Fruit fly (Drosophila melanogaster) whole organism, wandering third instar larva: ENCODE measurements around the gene CG14275.

ENCODE experiments used
- CG9705 ChIP-seq: fragments of 200-800 bp; sonication (Bioruptor generic); optimal IDR thresholded peaks from 2 replicates; lab custom pipeline; 2018; ENCODE audit warnings: missing biosample characterization, mild to moderate bottlenecking, missing genetic modification characterization
- Dfd ChIP-seq: fragments of >200 bp; optimal IDR thresholded peaks from 2 replicates; lab custom pipeline; 2017; ENCODE audit warnings: missing biosample characterization, missing genetic modification characterization
- Dif ChIP-seq: fragments of 200-275, 200-300 bp; sonication (Bioruptor generic); optimal IDR thresholded peaks from 2 replicates; lab custom pipeline; 2018; ENCODE audit warnings: missing biosample characterization, missing genetic modification characterization; ENCODE audit not compliant: partially characterized antibody
- HLH106 ChIP-seq: fragments of 200-800 bp; optimal IDR thresholded peaks from 3 replicates; lab custom pipeline; 2019; ENCODE audit warnings: missing biosample characterization, mild to moderate bottlenecking, missing genetic modification characterization, moderate library complexity
- Hnf4 ChIP-seq: fragments of 200-800 bp; sonication (Bioruptor generic); optimal IDR thresholded peaks from 2 replicates; lab custom pipeline; 2016; ENCODE audit warnings: missing biosample characterization, mild to moderate bottlenecking, missing genetic modification characterization
- Hr78 ChIP-seq: fragments of >200 bp; optimal IDR thresholded peaks from 2 replicates; lab custom pipeline; 2017; ENCODE audit warnings: missing biosample characterization, missing genetic modification characterization
- Hr83 ChIP-seq: fragments of 200-300 bp; sonication (Bioruptor generic); optimal IDR thresholded peaks from 2 replicates; lab custom pipeline; 2016; ENCODE audit warnings: missing biosample characterization, mild to moderate bottlenecking, missing genetic modification characterization, moderate library complexity; ENCODE audit not compliant: poor library complexity, severe bottlenecking
- Jra ChIP-seq: sonication (Bioruptor generic); optimal IDR thresholded peaks from 2 replicates; lab custom pipeline; 2016; ENCODE audit warnings: missing biosample characterization, missing genetic modification characterization
- Mio ChIP-seq: sonication (Bioruptor generic); optimal IDR thresholded peaks from 2 replicates; lab custom pipeline; 2016; ENCODE audit warnings: missing biosample characterization, missing genetic modification characterization
- Myc ChIP-seq: fragments of >200 bp; optimal IDR thresholded peaks from 2 replicates; lab custom pipeline; 2017
- Rel ChIP-seq, 2 experiments: fragments of 200-800 bp; sonication (Bioruptor generic) in 1 of 2; optimal IDR thresholded peaks; 2 replicates in 1 of 2; 3 replicates in 1 of 2; lab custom pipeline; 2016 to 2019; ENCODE audit warnings: mild to moderate bottlenecking in 2 of 2, missing biosample characterization in 2 of 2, missing genetic modification characterization in 2 of 2, moderate library complexity in 1 of 2
- Sp1 ChIP-seq: fragments of 200-800 bp; sonication (Bioruptor generic); optimal IDR thresholded peaks from 3 replicates; lab custom pipeline; 2019; ENCODE audit warnings: missing biosample characterization, mild to moderate bottlenecking, missing genetic modification characterization, moderate library complexity
- Vsx2 ChIP-seq: fragments of 200-300, 225-300 bp; sonication (Bioruptor generic); optimal IDR thresholded peaks from 2 replicates; lab custom pipeline; 2018; ENCODE audit warnings: missing biosample characterization, missing genetic modification characterization; ENCODE audit not compliant: partially characterized antibody
- dmrt93B ChIP-seq: fragments of 200-800 bp; sonication (Bioruptor generic); optimal IDR thresholded peaks from 2 replicates; lab custom pipeline; 2018; ENCODE audit warnings: missing biosample characterization, mild to moderate bottlenecking, missing genetic modification characterization
- ey ChIP-seq: fragments of 200-800 bp; sonication (Bioruptor generic); optimal IDR thresholded peaks from 2 replicates; lab custom pipeline; 2016; ENCODE audit warnings: missing biosample characterization, missing genetic modification characterization
- foxo ChIP-seq, 2 experiments: fragments of 200-800 bp; sonication (Bioruptor generic); optimal IDR thresholded peaks; 2 replicates in 1 of 2; 3 replicates in 1 of 2; lab custom pipeline; 2016 to 2017; ENCODE audit warnings: missing biosample characterization in 2 of 2, missing genetic modification characterization in 2 of 2
- fru ChIP-seq: fragments of 200-800 bp; sonication (Bioruptor generic); optimal IDR thresholded peaks from 3 replicates; lab custom pipeline; 2016; ENCODE audit warnings: missing biosample characterization, mild to moderate bottlenecking, missing genetic modification characterization
- h ChIP-seq: fragments of 200-800 bp; sonication (Bioruptor generic); optimal IDR thresholded peaks from 3 replicates; lab custom pipeline; 2016; ENCODE audit warnings: missing biosample characterization, mild to moderate bottlenecking, missing genetic modification characterization
- psq ChIP-seq: fragments of 200-800 bp; sonication (Bioruptor generic); optimal IDR thresholded peaks from 3 replicates; lab custom pipeline; 2017; ENCODE audit warnings: missing biosample characterization, mild to moderate bottlenecking, missing genetic modification characterization, moderate library complexity
- rgr ChIP-seq: fragments of 200-800 bp; sonication (Bioruptor generic); optimal IDR thresholded peaks from 3 replicates; lab custom pipeline; 2016; ENCODE audit warnings: missing biosample characterization, mild to moderate bottlenecking, missing genetic modification characterization
- sage ChIP-seq: fragments of 200-800 bp; sonication (Bioruptor generic); optimal IDR thresholded peaks from 2 replicates; lab custom pipeline; 2016; ENCODE audit warnings: missing biosample characterization, mild to moderate bottlenecking, missing genetic modification characterization
- sv ChIP-seq: fragments of 200-800 bp; sonication (Bioruptor generic); optimal IDR thresholded peaks from 3 replicates; lab custom pipeline; 2016; ENCODE audit warnings: missing biosample characterization, missing genetic modification characterization
- usp ChIP-seq: fragments of >200 bp; optimal IDR thresholded peaks from 2 replicates; lab custom pipeline; 2017; ENCODE audit warnings: missing biosample characterization, missing genetic modification characterization

The CG14275 gene

dm6 chr2L:8333185-8333584 lies 5.9 kb downstream of the CG14275 start:
- TF ChIP-seq Dif (GFP tag; lab: Kevin White, UChicago) (no peak), Dfd (GFP tag; lab: Kevin White, UChicago) (no peak)
- TF ChIP-seq, all 38 proteins: peak for 0

DNA sequence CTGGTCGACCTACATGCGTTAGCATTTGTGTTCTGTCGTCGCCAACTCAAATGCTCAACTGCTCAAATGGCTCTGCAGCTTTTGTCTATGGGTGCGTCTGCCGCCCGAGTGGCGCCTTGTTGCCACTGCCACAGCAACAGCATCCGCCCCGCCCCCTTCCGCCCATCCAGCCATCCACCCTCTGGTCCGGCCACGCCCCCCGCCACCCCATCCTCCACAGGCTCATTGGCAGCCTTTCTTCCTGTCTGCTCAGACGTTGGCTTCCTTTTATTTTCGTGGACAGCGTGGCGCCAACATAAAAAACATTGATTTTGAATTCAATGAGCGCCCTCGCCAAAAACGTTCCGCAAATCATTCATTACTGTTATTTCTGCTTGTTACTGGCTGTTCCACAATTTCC lies 6.4 kb downstream of the CG14275 start:
- no peak for TF ChIP-seq Sp1 (GFP tag; lab: Kevin White, UChicago)
- no peak for TF ChIP-seq HLH106 (tag; lab: Kevin White, UChicago)
- TF ChIP-seq dmrt93B = no peak
- no peak for TF ChIP-seq Vsx2 (GFP tag; lab: Kevin White, UChicago)
- TF ChIP-seq h (GFP tag; lab: Kevin White, UChicago) = no peak
- TF ChIP-seq Dfd (GFP tag; lab: Kevin White, UChicago) = peak; percentile 97
- no peak for TF ChIP-seq psq

DNA sequence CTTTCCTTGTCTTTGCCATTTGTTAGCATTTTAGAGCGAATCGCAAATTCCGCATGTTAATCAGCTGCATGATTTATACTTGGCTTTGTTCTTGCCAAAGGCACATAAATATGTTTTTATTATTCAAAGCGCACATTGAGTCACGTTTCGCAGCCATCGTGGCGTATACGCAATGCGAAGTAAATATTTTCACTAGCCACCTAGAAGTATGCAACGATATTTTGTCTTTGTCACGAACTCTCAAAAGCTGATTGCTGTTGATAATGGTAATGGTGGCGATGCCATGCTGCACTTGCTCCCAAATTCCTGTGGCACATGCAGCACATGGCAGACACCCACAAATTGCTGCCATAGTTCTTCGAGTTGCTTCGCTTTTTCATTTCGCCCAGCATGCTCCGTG lies 7.4 kb downstream of the CG14275 start:
- TF ChIP-seq Dif (GFP tag; lab: Kevin White, UChicago) (peak; percentile 76), Myc (lab: Kevin White, UChicago) (peak; percentile 2), CG9705 (no peak)

- TF ChIP-seq usp (GFP tag; lab: Kevin White, UChicago) (no peak), HLH106 (tag; lab: Kevin White, UChicago) (no peak), foxo (GFP tag; optimal IDR thresholded peaks at IDR 0.05; lab: Kevin White, UChicago) (no peak), ey (GFP tag; lab: Kevin White, UChicago) (no peak), h (GFP tag; lab: Kevin White, UChicago) (no peak), Jra (GFP tag; lab: Kevin White, UChicago) (no peak), Dfd (GFP tag; lab: Kevin White, UChicago) (no peak), Hr78 (GFP tag; lab: Kevin White, UChicago) (no peak)
Measured at dm6 chr2L:8338039-8338438, 10.8 kb downstream of the CG14275 start, which contains the start of gene witty. Gene witty, plus strand, starts transcription at chr2L:8338287.

dm6 chr2L:8339751-8340349 lies 12.6 kb downstream of the CG14275 start:
- TF ChIP-seq foxo (GFP tag; optimal IDR thresholded peaks at IDR 0.05; lab: Kevin White, UChicago) = no peak
- TF ChIP-seq Rel (GFP tag; optimal IDR thresholded peaks at IDR 0.05; lab: Kevin White, UChicago) = no peak
- peak; percentile 96 for TF ChIP-seq Rel (tag; optimal IDR thresholded peaks at IDR 0.05; lab: Kevin White, UChicago)

- TF ChIP-seq Hnf4 = no peak
- no peak for TF ChIP-seq Dif (GFP tag; lab: Kevin White, UChicago)
- TF ChIP-seq sv (GFP tag; lab: Kevin White, UChicago) = no peak
- no peak for TF ChIP-seq HLH106 (tag; lab: Kevin White, UChicago)
- no peak for TF ChIP-seq sage (GFP tag; lab: Kevin White, UChicago)
- no peak for TF ChIP-seq fru (GFP tag; lab: Kevin White, UChicago)
Measured at dm6 chr2L:8342395-8342794, 15.1 kb downstream of the CG14275 start, which contains the start of gene CG14273. Gene CG14273, plus strand, starts transcription at chr2L:8342695.

- TF ChIP-seq Hnf4 (no peak), Vsx2 (GFP tag; lab: Kevin White, UChicago) (no peak), Rel (GFP tag; optimal IDR thresholded peaks at IDR 0.05; lab: Kevin White, UChicago) (no peak), Rel (tag; optimal IDR thresholded peaks at IDR 0.05; lab: Kevin White, UChicago) (peak; percentile 20), Hr83 (GFP tag; lab: Kevin White, UChicago) (no peak), h (GFP tag; lab: Kevin White, UChicago) (peak; percentile 63)
Measured at dm6 chr2L:8344536-8344935, 17.3 kb downstream of the CG14275 start.

DNA sequence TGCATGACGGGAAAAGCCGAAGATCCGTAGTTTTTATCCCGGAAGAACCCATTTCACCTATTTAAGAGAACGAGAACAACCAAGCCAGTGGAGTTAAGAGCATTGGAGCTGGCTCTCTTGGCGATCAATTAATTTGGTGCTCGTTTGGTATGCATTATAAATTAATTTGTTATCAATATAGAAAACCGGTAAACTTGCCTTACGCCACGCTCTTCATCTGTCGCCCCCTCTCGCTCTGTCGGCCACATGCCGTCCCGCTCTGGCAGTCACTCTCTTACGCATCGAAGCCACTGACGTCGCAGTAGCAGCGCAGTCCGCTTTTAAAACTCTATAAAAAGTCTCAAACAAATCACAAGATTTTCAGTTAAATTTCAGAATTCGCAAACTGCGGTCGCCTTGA lies 19.0 kb downstream of the CG14275 start, which contains the start of gene CG7778:
Gene CG7778, plus strand, starts transcription at position 361 of the 400 bp plus-strand sequence.
- TF ChIP-seq usp (GFP tag; lab: Kevin White, UChicago) (no peak), psq (no peak), rgr (no peak), Dif (GFP tag; lab: Kevin White, UChicago) (peak; percentile 26), Mio (no peak)
